Worm (Caenorhabditis elegans) whole organism, young adult: Measurements from ENCODE around the gene Y38E10A.17.
A peak's percentile ranks its signal among the peaks of the same experiment; 100 is the strongest.

ENCODE experiments used
- hlh-26 ChIP-seq: fragments of 200-800 bp; sonication (Bioruptor generic); conservative IDR thresholded peaks from 2 replicates; pipeline ENCODE4 v1.3.6; 2022; ENCODE audit warnings: missing genetic modification reagents, missing genetic modification characterization, missing compliant biosample characterization
- mes-4 ChIP-seq: sonication (generic microtip); optimal IDR thresholded peaks from 2 replicates; lab custom pipeline; 2016; ENCODE audit warnings: missing genotype, missing genetic modification characterization, missing compliant biosample characterization
- zfh-2 ChIP-seq: fragments of 200-800 bp; sonication (Bioruptor generic); conservative IDR thresholded peaks from 2 replicates; pipeline ENCODE4 v1.3.6; 2022; ENCODE audit warnings: missing genetic modification reagents, missing genetic modification characterization, missing compliant biosample characterization

DNA sequence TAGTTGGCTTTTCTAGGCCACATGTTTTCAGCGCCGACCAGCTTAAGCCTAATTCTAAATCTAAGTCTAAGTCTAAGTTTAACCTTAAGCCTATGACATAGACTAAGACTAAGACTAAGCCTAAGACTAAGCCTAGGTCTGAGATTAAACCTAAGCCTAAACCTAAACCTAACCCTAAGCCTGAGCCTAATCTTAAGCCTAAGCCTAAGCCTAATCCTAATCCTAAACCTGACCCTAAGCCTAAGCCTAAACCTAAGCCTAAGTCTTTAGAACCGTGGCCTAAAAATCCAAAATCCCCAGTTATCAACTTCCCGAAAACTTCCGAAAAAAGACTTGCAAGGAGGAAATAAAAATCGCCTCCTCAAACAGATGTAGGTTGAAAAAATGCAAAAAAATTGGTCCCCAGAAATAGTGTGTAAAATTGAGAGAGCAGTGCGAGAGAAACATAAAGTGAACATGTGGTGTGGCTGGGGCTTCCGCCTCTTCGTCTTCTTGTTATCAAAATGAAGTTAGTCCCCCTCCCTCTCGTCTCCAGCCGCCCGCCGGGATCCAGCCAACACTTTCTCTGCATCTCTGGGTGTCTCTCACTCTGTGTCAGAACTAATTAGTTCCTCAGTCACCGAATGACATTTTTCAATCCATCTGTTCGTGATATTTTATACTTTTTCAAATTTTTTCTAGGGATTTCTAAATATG lies 25.2 kb upstream of the Y38E10A.17 start:
- TF ChIP-seq mes-4 (tag; lab: Kevin White, UChicago) = no peak
- TF ChIP-seq hlh-26 = no peak
- TF ChIP-seq zfh-2 (GFP tag; lab: Robert Waterston, UW) = 0 out of 2 replicates have a peak, but pooled peaks have one; percentile 20
